Fruit fly (Drosophila melanogaster) whole organism, embryonic: ENCODE data around the gene Nprl3.

Experiments
- Abd-B ChIP-seq: fragments of 200-800 bp; sonication (Bioruptor generic); optimal IDR thresholded peaks from 2 replicates; lab custom pipeline; 2018; ENCODE audit warnings: missing biosample characterization, mild to moderate bottlenecking, missing genetic modification characterization, moderate library complexity
- Atf6 ChIP-seq: fragments of 200-800 bp; sonication (Bioruptor generic); IDR thresholded peaks from 2 replicates; pipeline ENCODE4 v1.3.6; 2022; ENCODE audit warnings: missing biosample characterization, missing genetic modification characterization
- C15 ChIP-seq: fragments of 200-800 bp; sonication (Bioruptor generic); IDR thresholded peaks from 3 replicates; pipeline ENCODE4 v1.3.6; 2022; ENCODE audit warnings: missing biosample characterization, missing genetic modification characterization
- CG12071 ChIP-seq: fragments of 200-800 bp; sonication (Bioruptor generic); optimal IDR thresholded peaks from 3 replicates; lab custom pipeline; 2018; ENCODE audit warnings: missing biosample characterization, mild to moderate bottlenecking, missing genetic modification characterization
- CG14965 ChIP-seq: fragments of 200-800 bp; sonication (Bioruptor generic); optimal IDR thresholded peaks from 2 replicates; lab custom pipeline; 2016; ENCODE audit warnings: missing biosample characterization, missing genetic modification characterization, borderline replicate concordance
- CG15269 ChIP-seq: fragments of 200-800 bp; sonication (Bioruptor generic); optimal IDR thresholded peaks from 2 replicates; lab custom pipeline; 2018; ENCODE audit warnings: missing biosample characterization, mild to moderate bottlenecking, missing genetic modification characterization, moderate library complexity
- CG16779 ChIP-seq: fragments of 200-800 bp; sonication (Bioruptor generic); IDR thresholded peaks from 2 replicates; pipeline ENCODE4 v1.3.6; 2022; ENCODE audit warnings: missing biosample characterization, missing genetic modification characterization
- CG17186 ChIP-seq: fragments of 200-800 bp; sonication (Bioruptor generic); optimal IDR thresholded peaks from 3 replicates; lab custom pipeline; 2017; ENCODE audit warnings: missing biosample characterization, missing genetic modification reagents, missing genetic modification characterization
- CG2120 ChIP-seq: fragments of 200-800 bp; sonication (Bioruptor generic); optimal IDR thresholded peaks from 3 replicates; lab custom pipeline; 2016; ENCODE audit warnings: missing biosample characterization, missing genetic modification characterization
- CG2129 ChIP-seq: fragments of 200-800 bp; sonication (Bioruptor generic); IDR thresholded peaks from 2 replicates; pipeline ENCODE4 v1.3.6; 2022; ENCODE audit warnings: missing biosample characterization, missing genetic modification characterization; ENCODE audit not compliant: partially characterized antibody
- CG30431 ChIP-seq: fragments of 200-800 bp; sonication (Bioruptor generic); optimal IDR thresholded peaks from 2 replicates; lab custom pipeline; 2017; ENCODE audit warnings: missing biosample characterization, missing genetic modification characterization
- CG3838 ChIP-seq: fragments of 200-800 bp; sonication (Bioruptor generic); optimal IDR thresholded peaks from 3 replicates; lab custom pipeline; 2016; ENCODE audit warnings: missing biosample characterization, missing genetic modification characterization
- CG6175 ChIP-seq: fragments of 200-800 bp; sonication (Bioruptor generic); IDR thresholded peaks from 3 replicates; pipeline ENCODE4 v1.3.6; 2022; ENCODE audit warnings: missing biosample characterization, missing genetic modification characterization
- CG8924 ChIP-seq: fragments of 200-800 bp; optimal IDR thresholded peaks from 3 replicates; lab custom pipeline; 2019; ENCODE audit warnings: missing biosample characterization, mild to moderate bottlenecking, missing genetic modification characterization, moderate library complexity
- CG9797 ChIP-seq: fragments of 200-800 bp; sonication (Bioruptor generic); optimal IDR thresholded peaks from 3 replicates; lab custom pipeline; 2018; ENCODE audit warnings: missing biosample characterization, mild to moderate bottlenecking, missing genetic modification characterization
- D ChIP-seq, 2 experiments: fragments of 200-800 bp in 1 of 2; fragments of >200 bp in 1 of 2; sonication (Bioruptor generic) in 1 of 2; optimal IDR thresholded peaks; 2 replicates in 1 of 2; 3 replicates in 1 of 2; lab custom pipeline; 2017; ENCODE audit warnings: mild to moderate bottlenecking in 1 of 2, missing biosample characterization in 1 of 2, missing genetic modification characterization in 1 of 2, missing genetic modification reagents in 1 of 2
- E2f1 ChIP-seq: fragments of 200-800 bp; sonication (Bioruptor generic); IDR thresholded peaks from 2 replicates; pipeline ENCODE4 v1.3.6; 2022; ENCODE audit warnings: missing biosample characterization, missing genetic modification characterization
- Fer2 ChIP-seq: fragments of 200-800 bp; sonication (Bioruptor generic); optimal IDR thresholded peaks from 2 replicates; lab custom pipeline; 2018; ENCODE audit warnings: missing biosample characterization, mild to moderate bottlenecking, missing genetic modification characterization, moderate library complexity
- Fer3 ChIP-seq: fragments of 200-800 bp; sonication (Bioruptor generic); optimal IDR thresholded peaks from 2 replicates; lab custom pipeline; 2018; ENCODE audit warnings: missing biosample characterization, mild to moderate bottlenecking, missing genetic modification characterization, moderate library complexity
- H15 ChIP-seq: fragments of 200-800 bp; sonication (Bioruptor generic); IDR thresholded peaks from 3 replicates; pipeline ENCODE4 v1.3.6; 2022; ENCODE audit warnings: missing biosample characterization, missing genetic modification characterization
- Hr51 ChIP-seq, 2 experiments: fragments of 200-800 bp; sonication (Bioruptor generic); optimal IDR thresholded peaks; 2 replicates in 1 of 2; 3 replicates in 1 of 2; lab custom pipeline; 2016 to 2018; ENCODE audit warnings: missing biosample characterization in 2 of 2, missing genetic modification characterization in 2 of 2, mild to moderate bottlenecking in 1 of 2, moderate library complexity in 1 of 2
- Lim3 ChIP-seq: fragments of 200-800 bp; sonication (Bioruptor generic); IDR thresholded peaks from 2 replicates; pipeline ENCODE4 v1.3.6; 2022; ENCODE audit warnings: missing biosample characterization, missing genetic modification characterization
- Med ChIP-seq: fragments of 200-800 bp; sonication (Bioruptor generic); peaks from one replicate; lab custom pipeline; 2016; ENCODE audit warnings: missing biosample characterization, missing genetic modification characterization, mild to moderate bottlenecking, inconsistent platforms, moderate library complexity
- Meics ChIP-seq: fragments of 200-800 bp; sonication (Bioruptor generic); optimal IDR thresholded peaks from 2 replicates; lab custom pipeline; 2017; ENCODE audit warnings: missing biosample characterization, mild to moderate bottlenecking, missing genetic modification characterization
- Neu2 ChIP-seq: fragments of 200-800 bp; sonication (Bioruptor generic); optimal IDR thresholded peaks from 3 replicates; lab custom pipeline; 2016; ENCODE audit warnings: missing biosample characterization, missing genetic modification characterization, borderline replicate concordance
- Nf-YA ChIP-seq: fragments of 200-800 bp; sonication (Bioruptor generic); IDR thresholded peaks from 2 replicates; pipeline ENCODE4 v1.3.6; 2022; ENCODE audit warnings: missing biosample characterization, missing genetic modification characterization
- Six4 ChIP-seq: fragments of 200-800 bp; sonication (Bioruptor generic); optimal IDR thresholded peaks from 2 replicates; lab custom pipeline; 2016; ENCODE audit warnings: missing biosample characterization, missing genetic modification characterization
- Spps ChIP-seq: fragments of 200-800 bp; sonication (Bioruptor generic); optimal IDR thresholded peaks from 2 replicates; lab custom pipeline; 2018; ENCODE audit warnings: missing biosample characterization, mild to moderate bottlenecking, missing genetic modification characterization
- Ssrp ChIP-seq: fragments of 200-800 bp; sonication (Bioruptor generic); optimal IDR thresholded peaks from 2 replicates; lab custom pipeline; 2018; ENCODE audit warnings: missing biosample characterization, mild to moderate bottlenecking, missing genetic modification characterization, moderate library complexity
- TFAM ChIP-seq: fragments of 200-800 bp; sonication (Bioruptor generic); optimal IDR thresholded peaks from 2 replicates; lab custom pipeline; 2017; ENCODE audit warnings: missing biosample characterization, missing genetic modification characterization, inconsistent platforms
- ab ChIP-seq: fragments of 200-800 bp; sonication (Bioruptor generic); optimal IDR thresholded peaks from 2 replicates; lab custom pipeline; 2016; ENCODE audit warnings: missing biosample characterization, missing genetic modification characterization
- ac ChIP-seq: fragments of 200-800 bp; sonication (Bioruptor generic); optimal IDR thresholded peaks from 3 replicates; lab custom pipeline; 2017; ENCODE audit warnings: missing biosample characterization, mild to moderate bottlenecking, missing genetic modification characterization
- az2 ChIP-seq: fragments of 200-800 bp; sonication (Bioruptor generic); optimal IDR thresholded peaks from 3 replicates; lab custom pipeline; 2016; ENCODE audit warnings: missing biosample characterization, missing genetic modification characterization
- cad ChIP-seq: fragments of >200 bp; optimal IDR thresholded peaks from 2 replicates; lab custom pipeline; 2017; ENCODE audit warnings: missing biosample characterization, missing genetic modification characterization
- corto ChIP-seq: fragments of 200-800 bp; sonication (Bioruptor generic); optimal IDR thresholded peaks from 2 replicates; lab custom pipeline; 2016; ENCODE audit warnings: missing biosample characterization, mild to moderate bottlenecking, missing genetic modification characterization, moderate library complexity
- dysf ChIP-seq: fragments of 200-800 bp; sonication (Bioruptor generic); IDR thresholded peaks from 3 replicates; pipeline ENCODE4 v1.3.6; 2022; ENCODE audit warnings: missing biosample characterization, missing genetic modification characterization
- ems ChIP-seq: fragments of 200-800 bp; sonication (Bioruptor generic); optimal IDR thresholded peaks from 3 replicates; lab custom pipeline; 2016; ENCODE audit warnings: missing biosample characterization, missing genetic modification characterization
- eyg ChIP-seq: fragments of 200-800 bp; sonication (Bioruptor generic); optimal IDR thresholded peaks from 3 replicates; lab custom pipeline; 2016; ENCODE audit warnings: missing biosample characterization, missing genetic modification characterization
- hth ChIP-seq: fragments of >200 bp; optimal IDR thresholded peaks from 2 replicates; lab custom pipeline; 2017; ENCODE audit warnings: inconsistent platforms
- jing ChIP-seq: fragments of 200-800 bp; sonication (Bioruptor generic); optimal IDR thresholded peaks from 2 replicates; lab custom pipeline; 2018; ENCODE audit warnings: missing biosample characterization, mild to moderate bottlenecking, missing genetic modification characterization
- lbe ChIP-seq: fragments of 200-800 bp; sonication (Bioruptor generic); optimal IDR thresholded peaks from 2 replicates; lab custom pipeline; 2016; ENCODE audit warnings: missing biosample characterization, mild to moderate bottlenecking, missing genetic modification characterization
- onecut ChIP-seq: fragments of 200-800 bp; sonication (Bioruptor generic); IDR thresholded peaks from 2 replicates; pipeline ENCODE4 v1.3.6; 2022; ENCODE audit warnings: missing biosample characterization, missing genetic modification characterization
- org-1 ChIP-seq: fragments of 200-800 bp; sonication (Bioruptor generic); optimal IDR thresholded peaks from 2 replicates; lab custom pipeline; 2017; ENCODE audit warnings: missing biosample characterization, missing genetic modification characterization
- pan ChIP-seq, 4 experiments: fragments of >200 bp in 3 of 4; fragments of 200-800 bp in 1 of 4; sonication (Bioruptor generic) in 1 of 4; optimal IDR thresholded peaks in 3 of 4; IDR thresholded peaks in 1 of 4; 2 replicates each; pipeline versions ENCODE4 v1.3.6 to Lab custom; 2017 to 2022; ENCODE audit warnings: missing biosample characterization in 2 of 4, missing genetic modification characterization in 2 of 4, mixed read lengths in 1 of 4
- pita ChIP-seq: fragments of 200-800 bp; sonication (Bioruptor generic); optimal IDR thresholded peaks from 2 replicates; lab custom pipeline; 2017; ENCODE audit warnings: missing biosample characterization, mild to moderate bottlenecking, missing genetic modification characterization
- sc ChIP-seq, 3 experiments: fragments of >200 bp in 2 of 3; fragments of 200-800 bp in 1 of 3; sonication (Bioruptor generic) in 1 of 3; optimal IDR thresholded peaks; 2 replicates in 2 of 3; 3 replicates in 1 of 3; lab custom pipeline; 2017; ENCODE audit warnings: mild to moderate bottlenecking in 1 of 3, missing biosample characterization in 1 of 3, missing genetic modification characterization in 1 of 3, missing genetic modification reagents in 1 of 3
- sd ChIP-seq: fragments of 200-800 bp; sonication (Bioruptor generic); optimal IDR thresholded peaks from 3 replicates; lab custom pipeline; 2018; ENCODE audit warnings: missing biosample characterization, mild to moderate bottlenecking, missing genetic modification characterization, moderate library complexity
- sens ChIP-seq: fragments of 200-800 bp; sonication (Bioruptor generic); peaks from one replicate; lab custom pipeline; 2016; ENCODE audit warnings: missing biosample characterization, missing genetic modification characterization
- sima ChIP-seq: fragments of 200-800 bp; sonication (Bioruptor generic); optimal IDR thresholded peaks from 2 replicates; lab custom pipeline; 2016; ENCODE audit warnings: missing biosample characterization, missing genetic modification characterization
- so ChIP-seq: fragments of 200-800 bp; sonication (Bioruptor generic); IDR thresholded peaks from 3 replicates; pipeline ENCODE4 v1.3.6; 2022; ENCODE audit warnings: missing biosample characterization, missing genetic modification characterization

Gene Nprl3

DNA sequence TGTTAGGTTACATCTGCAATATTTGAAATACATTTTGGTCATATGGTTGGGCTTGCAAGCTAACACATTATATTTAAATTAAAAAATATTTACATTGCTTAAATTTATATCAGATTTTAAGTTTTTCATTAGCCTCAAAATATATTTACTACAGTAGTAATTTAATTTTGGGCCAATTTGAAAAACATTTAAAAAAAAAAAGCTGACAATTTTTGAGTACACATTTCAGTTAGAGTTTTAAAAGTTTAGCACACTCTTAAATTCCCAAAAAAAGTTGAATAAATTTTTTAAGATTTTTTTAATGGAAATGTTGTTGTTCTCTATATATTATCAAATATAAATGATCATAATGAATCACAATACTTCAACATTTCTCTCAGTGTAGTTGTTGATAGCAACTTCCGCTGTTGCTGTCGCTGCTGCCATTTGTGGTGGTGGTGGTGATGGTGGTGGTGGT, 44.4 kb downstream of the Nprl3 start (continued):
- peak; percentile 77 for TF ChIP-seq Ssrp (tag; lab: Kevin White, UChicago)
- TF ChIP-seq org-1 (GFP tag; lab: Kevin White, UChicago), result peak; percentile 71
- TF ChIP-seq C15 (GFP tag; lab: Robert Waterston, UW), result no peak
- TF ChIP-seq pita (GFP tag; lab: Kevin White, UChicago), result no peak
- peak; percentile 73 for TF ChIP-seq Med
- peak; percentile 91 for TF ChIP-seq Meics
- no peak for TF ChIP-seq sc (optimal IDR thresholded peaks at IDR 0.05; lab: Kevin White, UChicago)
- peak; percentile 73 for TF ChIP-seq sc (GFP tag; optimal IDR thresholded peaks at IDR 0.05; lab: Kevin White, UChicago)
- no peak for TF ChIP-seq Atf6 (GFP tag; lab: Robert Waterston, UW)
- TF ChIP-seq corto (GFP tag; lab: Kevin White, UChicago), result no peak
- no peak for TF ChIP-seq cad
- TF ChIP-seq CG30431 (GFP tag; lab: Kevin White, UChicago), result peak; percentile 56
- peak; percentile 65 for TF ChIP-seq Abd-B (GFP tag; lab: Kevin White, UChicago)
- TF ChIP-seq H15 (GFP tag; lab: Robert Waterston, UW), result no peak
- no peak for TF ChIP-seq CG14965
- TF ChIP-seq sens (GFP tag; lab: Kevin White, UChicago), result peak; percentile 90
- peak; percentile 79 for TF ChIP-seq CG8924 (tag; lab: Kevin White, UChicago)
- TF ChIP-seq CG3838 (GFP tag; lab: Kevin White, UChicago), result no peak
- TF ChIP-seq lbe (GFP tag; lab: Kevin White, UChicago), result no peak
- peak; percentile 45 for TF ChIP-seq TFAM (GFP tag; lab: Kevin White, UChicago)
- no peak for TF ChIP-seq Lim3
- TF ChIP-seq Spps, result no peak
- TF ChIP-seq Nf-YA, result no peak
- TF ChIP-seq E2f1 (GFP tag; lab: Robert Waterston, UW), result no peak; the same call in 1 of the 2 replicates
- peak; percentile 79 for TF ChIP-seq az2 (GFP tag; lab: Kevin White, UChicago)
- no peak for TF ChIP-seq CG9797 (GFP tag; lab: Kevin White, UChicago)
- no peak for TF ChIP-seq eyg (GFP tag; lab: Kevin White, UChicago)
- peak in 1 of 2 experiments; percentile 86 for TF ChIP-seq Hr51 (GFP tag; optimal IDR thresholded peaks at IDR 0.05; lab: Kevin White, UChicago)
- TF ChIP-seq CG2129, result no peak
- TF ChIP-seq CG16779, result no peak
- TF ChIP-seq Six4 (GFP tag; lab: Kevin White, UChicago), result peak; percentile 59
- peak; percentile 52 for TF ChIP-seq Fer3
- no peak for TF ChIP-seq Neu2 (GFP tag; lab: Kevin White, UChicago)
- TF ChIP-seq sd (tag; lab: Kevin White, UChicago), result no peak
- TF ChIP-seq sima (GFP tag; lab: Kevin White, UChicago), result no peak
- 0 out of 3 replicates have a peak, but pooled peaks have one; percentile 58 for TF ChIP-seq so (GFP tag; lab: Robert Waterston, UW)
- no peak for TF ChIP-seq ems (GFP tag; lab: Kevin White, UChicago)
- TF ChIP-seq CG2120 (GFP tag; lab: Kevin White, UChicago), result peak; percentile 37
- no peak for TF ChIP-seq ac (GFP tag; lab: Kevin White, UChicago)
- no peak for TF ChIP-seq ab (GFP tag; lab: Kevin White, UChicago)
- no peak for TF ChIP-seq hth
- peak; percentile 30 for TF ChIP-seq jing (GFP tag; lab: Kevin White, UChicago)
- no peak; the same call in none of the 2 replicates for TF ChIP-seq onecut
- no peak for TF ChIP-seq CG17186 (GFP tag; lab: Kevin White, UChicago)
- peak; percentile 51 for TF ChIP-seq dysf
- no peak for TF ChIP-seq CG6175
- no peak for TF ChIP-seq CG12071 (GFP tag; lab: Kevin White, UChicago)
- TF ChIP-seq D (optimal IDR thresholded peaks at IDR 0.05; lab: Kevin White, UChicago), result no peak
- peak; percentile 87 for TF ChIP-seq D (GFP tag; optimal IDR thresholded peaks at IDR 0.05; lab: Kevin White, UChicago)
- no peak for TF ChIP-seq pan (optimal IDR thresholded peaks at IDR 0.05; lab: Kevin White, UChicago)
- TF ChIP-seq pan (GFP tag; optimal IDR thresholded peaks at IDR 0.05 in 1 of 2, IDR thresholded peaks at IDR 0.05 in 1 of 2), result peak in 1 of 2 experiments; percentile 47
- no peak for TF ChIP-seq Fer2 (tag; lab: Kevin White, UChicago)
- TF ChIP-seq CG15269 (tag; lab: Kevin White, UChicago), result peak; percentile 68
